Worm (Caenorhabditis elegans): ENCODE data around the gene nhx-2.
A peak's percentile ranks its signal among the peaks of the same experiment; 100 is the strongest.

Gene nhx-2

ce11 chrII:7693929-7694328 is at the start of gene nhx-2:
TSS of gene nhx-2 (minus strand) at chrII:7693957.
- TF ChIP-seq nhr-80 (tag; optimal IDR thresholded peaks at IDR 0.05) (peak; percentile 82), hlh-26 (GFP tag; conservative IDR thresholded peaks at IDR 0.05) (no peak)

- no peak for TF ChIP-seq attf-5 (GFP tag; optimal IDR thresholded peaks at IDR 0.05)
- TF ChIP-seq hlh-12 (tag; optimal IDR thresholded peaks at IDR 0.05) = no peak
- TF ChIP-seq dpl-1 (GFP tag; optimal IDR thresholded peaks at IDR 0.05) = no peak
- TF ChIP-seq tbx-9 (tag; optimal IDR thresholded peaks at IDR 0.05; ENCODE audit: borderline replicate concordance) = no peak
- TF ChIP-seq B0261.1 (tag; optimal IDR thresholded peaks at IDR 0.05) = no peak
- no peak for TF ChIP-seq nfya-2 (GFP tag; IDR thresholded peaks at IDR 0.05)
- TF ChIP-seq F23B12.7 (tag; optimal IDR thresholded peaks at IDR 0.05; ENCODE audit: insufficient read depth) = no peak
Measured at ce11 chrII:7736725-7737124, 43.0 kb upstream of the nhx-2 start.

DNA sequence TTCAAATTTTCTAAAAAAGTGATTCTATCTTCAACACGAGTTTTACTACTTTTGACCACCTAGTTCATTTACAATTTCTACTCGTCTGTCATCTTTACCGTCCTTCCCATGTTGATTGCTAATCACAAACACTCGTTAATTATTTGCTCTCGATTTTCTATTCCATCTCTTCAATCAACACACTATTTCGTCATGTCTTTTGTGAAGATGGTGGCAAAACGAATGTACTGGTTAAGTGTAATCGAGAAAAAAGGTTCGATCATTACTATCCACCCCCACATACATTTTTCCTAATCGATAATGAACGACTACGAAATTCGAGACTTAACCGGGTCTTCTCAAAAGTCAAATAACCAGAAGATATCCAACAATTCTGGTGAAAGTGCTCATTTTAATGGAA is 30.8 kb upstream of the nhx-2 start, which contains the start of gene cpna-2:
Gene cpna-2 (plus strand): TSS at position 301 of the 400 bp plus-strand sequence.
- TF ChIP-seq ceh-40 (GFP tag; IDR thresholded peaks at IDR 0.05) = no peak
- TF ChIP-seq nhr-27 (tag; optimal IDR thresholded peaks at IDR 0.05) = no peak
- no peak for TF ChIP-seq lsl-1 (GFP tag; optimal IDR thresholded peaks at IDR 0.05)
- TF ChIP-seq snpc-3.4 (tag; optimal IDR thresholded peaks at IDR 0.05) = no peak
- no peak for TF ChIP-seq nfya-2 (GFP tag; IDR thresholded peaks at IDR 0.05)
- no peak for TF ChIP-seq C06A6.2 (GFP tag; conservative IDR thresholded peaks at IDR 0.05)
- TF ChIP-seq him-1 (tag; optimal IDR thresholded peaks at IDR 0.05) = no peak
- TF ChIP-seq ztf-3 (GFP tag; optimal IDR thresholded peaks at IDR 0.05) = no peak
- no peak for TF ChIP-seq Y67H2A.10 (GFP tag; conservative IDR thresholded peaks at IDR 0.05)
- TF ChIP-seq attf-6 (GFP tag; IDR thresholded peaks at IDR 0.05) = no peak
- no peak for TF ChIP-seq dox-1 (GFP tag; IDR thresholded peaks at IDR 0.05)
- no peak for TF ChIP-seq gei-17 (GFP tag; optimal IDR thresholded peaks at IDR 0.05)

DNA sequence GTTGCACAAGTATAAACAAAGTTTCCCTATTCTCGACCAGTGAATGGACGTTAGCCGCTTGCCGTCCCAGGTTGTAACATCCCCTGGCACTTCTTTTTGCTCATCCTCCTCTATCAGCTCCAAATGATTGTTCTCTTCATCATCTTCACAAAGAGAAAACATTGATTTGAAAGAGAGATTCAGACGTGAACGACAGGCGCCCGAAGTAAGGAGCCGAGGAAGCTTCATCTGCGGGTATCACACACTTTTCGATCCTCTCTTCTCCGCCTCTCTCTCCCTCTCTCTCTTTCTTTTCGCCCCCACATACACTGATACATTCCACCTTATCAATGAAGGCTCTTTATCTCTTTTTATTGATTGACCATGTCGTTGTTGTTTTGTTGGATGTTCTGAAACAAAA is 29.0 kb upstream of the nhx-2 start:
- TF ChIP-seq zfh-2 (GFP tag; conservative IDR thresholded peaks at IDR 0.05) (peak; percentile 60), chd-7 (tag; optimal IDR thresholded peaks at IDR 0.05) (no peak), K12H6.12 (tag; optimal IDR thresholded peaks at IDR 0.05) (no peak), hlh-26 (GFP tag; conservative IDR thresholded peaks at IDR 0.05) (no peak), dpl-1 (GFP tag; optimal IDR thresholded peaks at IDR 0.05) (no peak), ztf-25 (GFP tag; IDR thresholded peaks at IDR 0.05) (no peak), atf-7 (tag; optimal IDR thresholded peaks at IDR 0.05) (no peak), tbp1 (GFP tag; optimal IDR thresholded peaks at IDR 0.05) (no peak), athp-1 (tag; optimal IDR thresholded peaks at IDR 0.05) (no peak)

- TF ChIP-seq die-1 (tag; optimal IDR thresholded peaks at IDR 0.05) (no peak), F52B5.7 (tag; optimal IDR thresholded peaks at IDR 0.05) (no peak), hlh-12 (tag; optimal IDR thresholded peaks at IDR 0.05) (no peak), lir-1 (GFP tag; conservative IDR thresholded peaks at IDR 0.05) (no peak), mel-28 (tag; optimal IDR thresholded peaks at IDR 0.05; ENCODE audit: borderline replicate concordance) (no peak), ccch-3 (GFP tag; optimal IDR thresholded peaks at IDR 0.05) (no peak), ekl-4 (GFP tag; IDR thresholded peaks at IDR 0.05) (no peak), mxl-1 (tag; optimal IDR thresholded peaks at IDR 0.05) (no peak), T26A5.8 (tag; optimal IDR thresholded peaks at IDR 0.05) (no peak), bed-2 (GFP tag; IDR thresholded peaks at IDR 0.05) (no peak), madf-8 (GFP tag; conservative IDR thresholded peaks at IDR 0.05) (no peak), xnd-1 (tag; optimal IDR thresholded peaks at IDR 0.05) (no peak), K11D2.4 (GFP tag; IDR thresholded peaks at IDR 0.05) (no peak), dpl-1 (GFP tag; optimal IDR thresholded peaks at IDR 0.05) (no peak)
Measured at ce11 chrII:7720479-7720878, 26.7 kb upstream of the nhx-2 start.
